Fruit fly (Drosophila melanogaster) Kc167 (cell line): ENCODE data around the gene Trissin.

Source experiments
- Myc ChIP-seq: fragments of >200 bp; optimal IDR thresholded peaks from 2 replicates; lab custom pipeline; 2017; ENCODE audit warnings: missing external identifiers
- Sin3A ChIP-seq: fragments of >200 bp; optimal IDR thresholded peaks from 2 replicates; lab custom pipeline; 2018; ENCODE audit warnings: missing external identifiers
- h ChIP-seq: fragments of >200 bp; optimal IDR thresholded peaks from 3 replicates; lab custom pipeline; 2018; ENCODE audit warnings: missing external identifiers
- insv ChIP-seq: fragments of >200 bp; optimal IDR thresholded peaks from 3 replicates; lab custom pipeline; 2018; ENCODE audit warnings: missing external identifiers
- psq ChIP-seq: fragments of >200 bp; optimal IDR thresholded peaks from 2 replicates; lab custom pipeline; 2017; ENCODE audit warnings: missing external identifiers
- ttk ChIP-seq: sonication (Bioruptor generic); optimal IDR thresholded peaks from 2 replicates; lab custom pipeline; 2017; ENCODE audit warnings: missing external identifiers

The Trissin gene

dm6 chr3R:15448657-15449056 lies 36.5 kb downstream of the Trissin start:
- TF ChIP-seq Myc (lab: Kevin White, UChicago) (no peak), psq (lab: Kevin White, UChicago) (no peak), h (no peak), ttk (no peak), Sin3A (lab: Kevin White, UChicago) (no peak), insv (lab: Kevin White, UChicago) (no peak)

dm6 chr3R:15447791-15448190 lies 37.4 kb downstream of the Trissin start:
- TF ChIP-seq insv (lab: Kevin White, UChicago), result no peak
- no peak for TF ChIP-seq Myc (lab: Kevin White, UChicago)
- TF ChIP-seq Sin3A (lab: Kevin White, UChicago), result no peak
- no peak for TF ChIP-seq psq (lab: Kevin White, UChicago)
- TF ChIP-seq ttk, result no peak
- TF ChIP-seq h, result no peak

dm6 chr3R:15446149-15446548 lies 39.0 kb downstream of the Trissin start:
- TF ChIP-seq h (no peak), psq (lab: Kevin White, UChicago) (no peak), Myc (lab: Kevin White, UChicago) (no peak), ttk (no peak), insv (lab: Kevin White, UChicago) (no peak), Sin3A (lab: Kevin White, UChicago) (no peak)

dm6 chr3R:15439669-15440068 lies 45.5 kb downstream of the Trissin start, which contains the start of gene Act88F:
Gene Act88F, plus strand, starts transcription at chr3R:15439969.
- TF ChIP-seq h, result no peak
- no peak for TF ChIP-seq ttk
- TF ChIP-seq insv (lab: Kevin White, UChicago), result no peak
- no peak for TF ChIP-seq psq (lab: Kevin White, UChicago)
- no peak for TF ChIP-seq Sin3A (lab: Kevin White, UChicago)
- TF ChIP-seq Myc (lab: Kevin White, UChicago), result no peak

dm6 chr3R:15437458-15438414 lies 47.5 kb downstream of the Trissin start:
- no peak for TF ChIP-seq Myc (lab: Kevin White, UChicago)

- TF ChIP-seq psq (lab: Kevin White, UChicago), result no peak
- TF ChIP-seq Myc (lab: Kevin White, UChicago), result no peak
- no peak for TF ChIP-seq insv (lab: Kevin White, UChicago)
- TF ChIP-seq h, result no peak
- TF ChIP-seq ttk, result no peak
- no peak for TF ChIP-seq Sin3A (lab: Kevin White, UChicago)
Measured at dm6 chr3R:15436799-15437198, 48.4 kb downstream of the Trissin start.
